Fruit fly (Drosophila melanogaster) whole organism, embryonic: ENCODE results near the gene hd.

Source experiments
- C15 ChIP-seq: fragments of 200-800 bp; sonication (Bioruptor generic); IDR thresholded peaks from 3 replicates; pipeline ENCODE4 v1.3.6; 2022; ENCODE audit warnings: missing biosample characterization, missing genetic modification characterization
- CG10209 ChIP-seq: fragments of 200-800 bp; sonication (Bioruptor generic); optimal IDR thresholded peaks from 3 replicates; lab custom pipeline; 2017; ENCODE audit warnings: missing biosample characterization, mild to moderate bottlenecking, missing genetic modification characterization, missing genetic modification reagents
- CG11398 ChIP-seq: fragments of 200-800 bp; sonication (Bioruptor generic); optimal IDR thresholded peaks from 2 replicates; lab custom pipeline; 2016; ENCODE audit warnings: missing biosample characterization, missing genetic modification characterization
- CG12071 ChIP-seq: fragments of 200-800 bp; sonication (Bioruptor generic); optimal IDR thresholded peaks from 3 replicates; lab custom pipeline; 2018; ENCODE audit warnings: missing biosample characterization, mild to moderate bottlenecking, missing genetic modification characterization
- CG1233 ChIP-seq: fragments of 200-800 bp; sonication (Bioruptor generic); optimal IDR thresholded peaks from 4 replicates; lab custom pipeline; 2018; ENCODE audit warnings: missing biosample characterization, mild to moderate bottlenecking, missing genetic modification characterization
- CG12659 ChIP-seq: fragments of 200-800 bp; sonication (Bioruptor generic); optimal IDR thresholded peaks from 3 replicates; lab custom pipeline; 2017; ENCODE audit warnings: mild to moderate bottlenecking, missing biosample characterization, missing genetic modification reagents, missing genetic modification characterization
- CG13624 ChIP-seq: fragments of 200-800 bp; sonication (Bioruptor generic); optimal IDR thresholded peaks from 2 replicates; lab custom pipeline; 2016; ENCODE audit warnings: missing biosample characterization, missing genetic modification characterization
- CG13894 ChIP-seq: fragments of 200-800 bp; sonication (Bioruptor generic); optimal IDR thresholded peaks from 3 replicates; lab custom pipeline; 2018; ENCODE audit warnings: missing biosample characterization, mild to moderate bottlenecking, missing genetic modification characterization, moderate library complexity
- CG14441 ChIP-seq: fragments of 200-800 bp; sonication (Bioruptor generic); IDR thresholded peaks from 2 replicates; pipeline ENCODE4 v1.3.6; 2022; ENCODE audit warnings: missing biosample characterization, missing genetic modification characterization
- CG15514 ChIP-seq: fragments of 200-800 bp; sonication (Bioruptor generic); optimal IDR thresholded peaks from 3 replicates; lab custom pipeline; 2017; ENCODE audit warnings: missing biosample characterization, missing genetic modification characterization, mild to moderate bottlenecking, moderate library complexity, missing genetic modification reagents
- CG16863 ChIP-seq: fragments of 200-800 bp; sonication (Bioruptor generic); optimal IDR thresholded peaks from 3 replicates; lab custom pipeline; 2016; ENCODE audit warnings: missing biosample characterization, missing genetic modification characterization
- CG17328 ChIP-seq: fragments of 200-800 bp; sonication (Bioruptor generic); IDR thresholded peaks from 2 replicates; pipeline ENCODE4 v1.3.6; 2022; ENCODE audit warnings: missing biosample characterization, missing genetic modification characterization
- CG1792 ChIP-seq: fragments of 200-800 bp; sonication (Bioruptor generic); optimal IDR thresholded peaks from 2 replicates; lab custom pipeline; 2016; ENCODE audit warnings: missing biosample characterization, missing genetic modification characterization
- CG1832 ChIP-seq: fragments of 200-800 bp; sonication (Bioruptor generic); optimal IDR thresholded peaks from 2 replicates; lab custom pipeline; 2017; ENCODE audit warnings: missing biosample characterization, mild to moderate bottlenecking, missing genetic modification characterization, inconsistent platforms
- CG32772 ChIP-seq: fragments of 200-800 bp; sonication (Bioruptor generic); IDR thresholded peaks from 2 replicates; pipeline ENCODE4 v1.3.6; 2022; ENCODE audit warnings: missing biosample characterization, missing genetic modification characterization
- CG6175 ChIP-seq: fragments of 200-800 bp; sonication (Bioruptor generic); IDR thresholded peaks from 3 replicates; pipeline ENCODE4 v1.3.6; 2022; ENCODE audit warnings: missing biosample characterization, missing genetic modification characterization
- CG8924 ChIP-seq: fragments of 200-800 bp; optimal IDR thresholded peaks from 3 replicates; lab custom pipeline; 2019; ENCODE audit warnings: missing biosample characterization, mild to moderate bottlenecking, missing genetic modification characterization, moderate library complexity
- CG9797 ChIP-seq: fragments of 200-800 bp; sonication (Bioruptor generic); optimal IDR thresholded peaks from 3 replicates; lab custom pipeline; 2018; ENCODE audit warnings: missing biosample characterization, mild to moderate bottlenecking, missing genetic modification characterization
- CG9932 ChIP-seq: fragments of 200-800 bp; sonication (Bioruptor generic); IDR thresholded peaks from 2 replicates; pipeline ENCODE4 v1.3.6; 2022; ENCODE audit warnings: missing biosample characterization, missing genetic modification characterization
- Deaf1 ChIP-seq: fragments of 200-800 bp; optimal IDR thresholded peaks from 3 replicates; lab custom pipeline; 2019; ENCODE audit warnings: missing biosample characterization, mild to moderate bottlenecking, missing genetic modification characterization, moderate library complexity
- Dek ChIP-seq: fragments of 200-800 bp; sonication (Bioruptor generic); optimal IDR thresholded peaks from 3 replicates; lab custom pipeline; 2019; ENCODE audit warnings: missing biosample characterization, mild to moderate bottlenecking, missing genetic modification characterization, moderate library complexity
- HLH3B ChIP-seq: fragments of 200-800 bp; sonication (Bioruptor generic); IDR thresholded peaks from 2 replicates; pipeline ENCODE4 v1.3.6; 2022; ENCODE audit warnings: missing biosample characterization, missing genetic modification characterization
- Meics ChIP-seq: fragments of 200-800 bp; sonication (Bioruptor generic); optimal IDR thresholded peaks from 2 replicates; lab custom pipeline; 2017; ENCODE audit warnings: missing biosample characterization, mild to moderate bottlenecking, missing genetic modification characterization
- Nf-YA ChIP-seq: fragments of 200-800 bp; sonication (Bioruptor generic); IDR thresholded peaks from 2 replicates; pipeline ENCODE4 v1.3.6; 2022; ENCODE audit warnings: missing biosample characterization, missing genetic modification characterization
- Sry-δ ChIP-seq: fragments of 200-800 bp; sonication (Bioruptor generic); optimal IDR thresholded peaks from 2 replicates; lab custom pipeline; 2016; ENCODE audit warnings: missing biosample characterization, missing genetic modification characterization
- Taf1 ChIP-seq: fragments of 200-800 bp; sonication (Bioruptor generic); IDR thresholded peaks from 2 replicates; pipeline ENCODE4 v1.3.6; 2022; ENCODE audit warnings: missing biosample characterization, missing genetic modification characterization
- YL-1 ChIP-seq: fragments of 200-800 bp; sonication (Bioruptor generic); optimal IDR thresholded peaks from 3 replicates; lab custom pipeline; 2017; ENCODE audit warnings: missing biosample characterization, mild to moderate bottlenecking, missing genetic modification characterization
- ab ChIP-seq: fragments of 200-800 bp; sonication (Bioruptor generic); optimal IDR thresholded peaks from 2 replicates; lab custom pipeline; 2016; ENCODE audit warnings: missing biosample characterization, missing genetic modification characterization
- ara ChIP-seq: fragments of 200-800 bp; sonication (Bioruptor generic); IDR thresholded peaks from 2 replicates; pipeline ENCODE4 v1.3.6; 2022; ENCODE audit warnings: missing biosample characterization, missing genetic modification characterization
- br ChIP-seq: fragments of >200 bp; optimal IDR thresholded peaks from 2 replicates; lab custom pipeline; 2017
- chinmo ChIP-seq: fragments of 200-800 bp; sonication (Bioruptor generic); IDR thresholded peaks from 4 replicates; pipeline ENCODE4 v1.3.6; 2022; ENCODE audit warnings: missing biosample characterization, missing genetic modification characterization; ENCODE audit not compliant: partially characterized antibody
- cwo ChIP-seq: fragments of 200-800 bp; sonication (Bioruptor generic); optimal IDR thresholded peaks from 3 replicates; lab custom pipeline; 2017; ENCODE audit warnings: missing biosample characterization, missing genetic modification characterization, mild to moderate bottlenecking, moderate library complexity, missing genetic modification reagents
- dm ChIP-seq: fragments of 200-800 bp; sonication (Bioruptor generic); optimal IDR thresholded peaks from 3 replicates; lab custom pipeline; 2016; ENCODE audit warnings: missing biosample characterization, missing genetic modification characterization
- dmrt11E ChIP-seq: fragments of 200-800 bp; sonication (Bioruptor generic); optimal IDR thresholded peaks from 3 replicates; lab custom pipeline; 2018; ENCODE audit warnings: missing biosample characterization, mild to moderate bottlenecking, missing genetic modification characterization, moderate library complexity
- eve ChIP-seq, 2 experiments: fragments of >200 bp; optimal IDR thresholded peaks; 2 replicates each; lab custom pipeline; 2017; ENCODE audit warnings: missing biosample characterization in 2 of 2, missing genetic modification characterization in 2 of 2
- fu2 ChIP-seq: fragments of 200-800 bp; sonication (Bioruptor generic); optimal IDR thresholded peaks from 2 replicates; lab custom pipeline; 2016; ENCODE audit warnings: missing biosample characterization, missing genetic modification characterization
- hkb ChIP-seq, 2 experiments: fragments of 200-800 bp in 1 of 2; fragments of >200 bp in 1 of 2; sonication (Bioruptor generic) in 1 of 2; IDR thresholded peaks in 1 of 2; optimal IDR thresholded peaks in 1 of 2; 2 replicates each; pipeline versions ENCODE4 v1.3.6 to Lab custom; 2017 to 2022; ENCODE audit warnings: missing biosample characterization in 1 of 2, missing genetic modification characterization in 1 of 2
- kay ChIP-seq: fragments of 200-800 bp; sonication (Bioruptor generic); optimal IDR thresholded peaks from 2 replicates; lab custom pipeline; 2016; ENCODE audit warnings: missing biosample characterization, missing genetic modification characterization
- lmd ChIP-seq: fragments of 200-800 bp; sonication (Bioruptor generic); IDR thresholded peaks from 2 replicates; pipeline ENCODE4 v1.3.6; 2022; ENCODE audit warnings: missing biosample characterization, missing genetic modification characterization
- nerfin-1 ChIP-seq: fragments of 200-800 bp; sonication (Bioruptor generic); optimal IDR thresholded peaks from 3 replicates; lab custom pipeline; 2019; ENCODE audit warnings: missing biosample characterization, mild to moderate bottlenecking, missing genetic modification characterization, moderate library complexity
- nom ChIP-seq: fragments of 200-800 bp; sonication (Bioruptor generic); optimal IDR thresholded peaks from 2 replicates; lab custom pipeline; 2017; ENCODE audit warnings: missing biosample characterization, missing genetic modification characterization, mild to moderate bottlenecking, moderate library complexity, missing genetic modification reagents
- odd ChIP-seq: fragments of 200-800 bp; sonication (Bioruptor generic); optimal IDR thresholded peaks from 2 replicates; lab custom pipeline; 2017; ENCODE audit warnings: missing biosample characterization, mild to moderate bottlenecking, missing genetic modification characterization
- p53 ChIP-seq: fragments of 200-800 bp; sonication (Bioruptor generic); optimal IDR thresholded peaks from 2 replicates; lab custom pipeline; 2016; ENCODE audit warnings: missing biosample characterization, missing genetic modification characterization
- peb ChIP-seq: fragments of 200-800 bp; sonication (Bioruptor generic); IDR thresholded peaks from 2 replicates; pipeline ENCODE4 v1.3.6; 2022; ENCODE audit warnings: missing biosample characterization, missing genetic modification characterization
- phol ChIP-seq: fragments of 200-800 bp; sonication (Bioruptor generic); optimal IDR thresholded peaks from 3 replicates; lab custom pipeline; 2018; ENCODE audit warnings: missing biosample characterization, mild to moderate bottlenecking, missing genetic modification characterization, moderate library complexity
- pros ChIP-seq: fragments of 200-800 bp; sonication (Bioruptor generic); optimal IDR thresholded peaks from 3 replicates; lab custom pipeline; 2019; ENCODE audit warnings: missing biosample characterization, mild to moderate bottlenecking, missing genetic modification characterization, moderate library complexity
- sqz ChIP-seq: fragments of 200-800 bp; sonication (Bioruptor generic); optimal IDR thresholded peaks from 3 replicates; lab custom pipeline; 2018; ENCODE audit warnings: missing biosample characterization, mild to moderate bottlenecking, missing genetic modification characterization
- vfl ChIP-seq: fragments of 200-800 bp; sonication (Bioruptor generic); optimal IDR thresholded peaks from 2 replicates; lab custom pipeline; 2016; ENCODE audit warnings: missing biosample characterization, missing genetic modification characterization
- z ChIP-seq: fragments of 200-800 bp; sonication (Bioruptor generic); IDR thresholded peaks from 3 replicates; pipeline ENCODE4 v1.3.6; 2022; ENCODE audit warnings: missing biosample characterization, missing genetic modification characterization
- zfh2 ChIP-seq: fragments of 200-800 bp; sonication (Bioruptor generic); optimal IDR thresholded peaks from 2 replicates; lab custom pipeline; 2016; ENCODE audit warnings: missing biosample characterization, missing genetic modification characterization

The hd gene

dm6 chr3R:5368170-5368781, 6.5 kb downstream of the hd start, which contains the start of gene Cerk (continued):
- no peak for TF ChIP-seq hkb (optimal IDR thresholded peaks at IDR 0.05; lab: Kevin White, UChicago)
- no peak for TF ChIP-seq hkb (GFP tag; IDR thresholded peaks at IDR 0.05; lab: Robert Waterston, UW)
- TF ChIP-seq CG1792 = peak; percentile 11
- no peak for TF ChIP-seq C15 (GFP tag; lab: Robert Waterston, UW)
- no peak for TF ChIP-seq Deaf1 (tag; lab: Kevin White, UChicago)
- TF ChIP-seq CG16863 (GFP tag; lab: Kevin White, UChicago) = no peak
- TF ChIP-seq Nf-YA = no peak
- no peak for TF ChIP-seq odd (GFP tag; lab: Kevin White, UChicago)
- no peak for TF ChIP-seq fu2
- peak; percentile 9 for TF ChIP-seq kay (GFP tag; lab: Kevin White, UChicago)
- peak; percentile 2 for TF ChIP-seq CG11398 (GFP tag; lab: Kevin White, UChicago)
- peak; percentile 57 for TF ChIP-seq dm (GFP tag; lab: Kevin White, UChicago)
- TF ChIP-seq vfl (GFP tag; lab: Kevin White, UChicago) = no peak
- no peak for TF ChIP-seq eve (GFP tag; optimal IDR thresholded peaks at IDR 0.05; lab: Kevin White, UChicago)
- peak; percentile 66 for TF ChIP-seq Sry-δ (GFP tag; lab: Kevin White, UChicago)
- TF ChIP-seq CG10209 (GFP tag; lab: Kevin White, UChicago) = peak; percentile 34
- TF ChIP-seq Dek (tag; lab: Kevin White, UChicago) = no peak
- peak; percentile 48 for TF ChIP-seq CG13894 (tag; lab: Kevin White, UChicago)
- TF ChIP-seq chinmo = peak; percentile 89
- TF ChIP-seq CG9932 (GFP tag; lab: Robert Waterston, UW) = peak; percentile 72
- TF ChIP-seq ab (GFP tag; lab: Kevin White, UChicago) = no peak
- 0 out of 2 replicates have a peak, but pooled peaks have one; percentile 27 for TF ChIP-seq HLH3B (GFP tag; lab: Robert Waterston, UW)
- peak; percentile 64 for TF ChIP-seq CG12659
- TF ChIP-seq phol (tag; lab: Kevin White, UChicago) = peak; percentile 46
- no peak for TF ChIP-seq CG1832 (GFP tag; lab: Kevin White, UChicago)
- no peak for TF ChIP-seq CG6175 (GFP tag; lab: Robert Waterston, UW)
- TF ChIP-seq CG17328 (GFP tag; lab: Robert Waterston, UW) = 0 out of 2 replicates have a peak, but pooled peaks have one; percentile 4
- TF ChIP-seq CG12071 = no peak
- no peak for TF ChIP-seq peb (GFP tag; lab: Robert Waterston, UW)
- no peak for TF ChIP-seq CG8924
- no peak for TF ChIP-seq p53 (GFP tag; lab: Kevin White, UChicago)
- TF ChIP-seq CG15514 (GFP tag; lab: Kevin White, UChicago) = peak; percentile 75
- peak; percentile 13 for TF ChIP-seq CG1233
- TF ChIP-seq CG32772 = no peak
- no peak for TF ChIP-seq z (GFP tag; lab: Robert Waterston, UW)
- no peak for TF ChIP-seq pros (GFP tag; lab: Kevin White, UChicago)
- TF ChIP-seq ara (GFP tag; lab: Robert Waterston, UW) = peak; percentile 14; the same call in 1 of the 2 replicates
- no peak for TF ChIP-seq CG14441 (GFP tag; lab: Robert Waterston, UW)
- no peak; the same call in 1 of the 2 replicates for TF ChIP-seq Taf1 (GFP tag; lab: Robert Waterston, UW)
- peak; percentile 36 for TF ChIP-seq zfh2 (GFP tag; lab: Kevin White, UChicago)
- TF ChIP-seq Meics (GFP tag; lab: Kevin White, UChicago) = peak; percentile 28
- no peak for TF ChIP-seq cwo
- TF ChIP-seq lmd (GFP tag; lab: Robert Waterston, UW) = peak; percentile 48; the same call in 1 of the 2 replicates
- peak; percentile 91 for TF ChIP-seq CG9797 (GFP tag; lab: Kevin White, UChicago)
- TF ChIP-seq sqz (GFP tag; lab: Kevin White, UChicago) = no peak
- no peak for TF ChIP-seq dmrt11E (tag; lab: Kevin White, UChicago)
- no peak for TF ChIP-seq nerfin-1
- peak; percentile 38 for TF ChIP-seq YL-1
- TF ChIP-seq br = no peak
- TF ChIP-seq CG13624 (GFP tag; lab: Kevin White, UChicago) = peak; percentile 41
- TF ChIP-seq nom = peak; percentile 54
